Worm (Caenorhabditis elegans): ENCODE data around the gene nhr-257.

nhr-257 gene

DNA sequence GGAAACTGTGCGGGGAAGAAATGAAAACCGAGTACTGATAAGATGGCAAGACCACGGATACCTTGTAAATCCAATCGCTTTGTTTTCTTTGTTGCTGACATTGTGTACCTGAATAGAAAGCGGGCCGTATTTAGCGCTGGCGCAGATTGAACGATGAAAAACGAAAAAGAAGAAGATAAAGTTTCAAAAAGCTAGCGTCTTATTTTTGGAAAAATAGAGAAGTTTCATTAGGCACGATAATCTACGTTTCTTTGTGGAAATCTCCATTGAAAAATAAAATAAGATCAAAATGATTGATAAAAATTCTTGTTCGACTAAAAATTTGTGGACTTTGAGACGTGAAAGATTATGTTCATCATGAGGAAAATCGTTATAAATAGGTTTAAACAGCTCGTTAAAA lies 16.8 kb upstream of the nhr-257 start, which contains the start of gene oac-4:
Gene oac-4 (minus strand): TSS at position 101 of the 400 bp plus-strand sequence.
- no peak for TF ChIP-seq nhr-76 (tag; optimal IDR thresholded peaks at IDR 0.05)
- TF ChIP-seq ces-1 (GFP tag; optimal IDR thresholded peaks at IDR 0.05), result no peak
- no peak for TF ChIP-seq elt-3 (tag; optimal IDR thresholded peaks at IDR 0.05)
- no peak for TF ChIP-seq flh-1 (GFP tag; optimal IDR thresholded peaks at IDR 0.05)
- no peak for TF ChIP-seq nhr-28 (tag; optimal IDR thresholded peaks at IDR 0.05)
- no peak for TF ChIP-seq unc-62 (GFP tag; optimal IDR thresholded peaks at IDR 0.05)
- TF ChIP-seq nhr-2 (tag; optimal IDR thresholded peaks at IDR 0.05), result no peak
- no peak for TF ChIP-seq cnd-1 (tag; optimal IDR thresholded peaks at IDR 0.05)
- no peak for TF ChIP-seq mab-5 (tag; optimal IDR thresholded peaks at IDR 0.05)
- TF ChIP-seq sem-2 (GFP tag; optimal IDR thresholded peaks at IDR 0.05), result no peak
- TF ChIP-seq unc-120 (tag; optimal IDR thresholded peaks at IDR 0.05; ENCODE audit: poor library complexity, severe bottlenecking), result no peak
- TF ChIP-seq zip-8 (tag; optimal IDR thresholded peaks at IDR 0.05), result no peak
- no peak for TF ChIP-seq ceh-83 (GFP tag; optimal IDR thresholded peaks at IDR 0.05)
- no peak for TF ChIP-seq drap-1 (GFP tag; optimal IDR thresholded peaks at IDR 0.05)
- TF ChIP-seq hlh-1 (tag; optimal IDR thresholded peaks at IDR 0.05), result no peak
- TF ChIP-seq pha-4 (tag; optimal IDR thresholded peaks at IDR 0.05), result no peak
- TF ChIP-seq ceh-43 (GFP tag; optimal IDR thresholded peaks at IDR 0.05), result no peak

DNA sequence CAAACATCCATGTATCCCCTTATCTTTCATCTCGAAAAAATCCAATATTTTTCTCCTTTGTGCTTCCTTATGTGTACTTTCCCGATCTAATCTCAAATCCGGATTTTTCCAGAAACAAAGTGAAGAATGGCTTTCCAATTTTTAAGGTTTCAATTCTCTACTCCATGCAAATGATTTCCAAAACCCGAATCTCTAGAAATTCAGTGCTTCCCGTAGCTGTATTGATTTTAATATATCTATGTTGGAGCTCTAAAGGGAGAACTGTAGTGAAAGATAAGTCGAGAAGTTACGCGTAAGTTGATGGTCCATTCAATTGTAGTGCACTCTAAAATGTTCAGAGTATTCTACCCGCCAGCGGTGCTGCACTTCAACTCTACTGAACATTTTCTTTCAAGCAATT lies 13.2 kb upstream of the nhr-257 start, which contains the start of gene C17A2.4:
Gene C17A2.4 (plus strand): TSS at position 301 of the 400 bp plus-strand sequence.
- TF ChIP-seq bed-3 (GFP tag; optimal IDR thresholded peaks at IDR 0.05) (no peak), elt-1 (tag; optimal IDR thresholded peaks at IDR 0.05; ENCODE audit: borderline replicate concordance, insufficient read depth) (no peak), ceh-83 (GFP tag; optimal IDR thresholded peaks at IDR 0.05) (no peak)

DNA sequence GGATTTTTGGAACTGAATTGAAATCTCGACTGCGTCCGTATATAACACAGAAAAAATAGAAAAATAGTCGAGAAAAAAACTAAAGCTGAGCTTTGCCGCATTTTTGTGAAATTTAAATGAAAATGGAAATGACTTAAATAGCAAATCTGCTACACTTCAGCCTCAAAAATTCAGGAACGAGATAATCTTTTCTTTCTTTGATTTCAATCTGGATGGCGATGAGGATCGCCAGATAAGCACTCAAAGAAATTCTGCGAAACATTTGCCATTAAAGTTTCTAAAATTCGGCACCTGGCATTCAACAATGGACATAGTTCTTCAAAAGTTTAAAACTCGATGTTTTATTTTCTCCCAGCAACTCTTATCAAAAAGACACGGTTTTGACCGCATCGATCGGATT lies 9.4 kb upstream of the nhr-257 start, which contains the start of the genes C17A2.7 and C17A2.3:
Gene C17A2.7 (minus strand): TSS at position 101 of the 400 bp plus-strand sequence.
Gene C17A2.3 (plus strand): TSS at position 305 of the 400 bp plus-strand sequence.
- TF ChIP-seq lin-32 (GFP tag; optimal IDR thresholded peaks at IDR 0.05), result no peak
- TF ChIP-seq sptf-1 (tag; optimal IDR thresholded peaks at IDR 0.05), result no peak
- peak; percentile 36 for TF ChIP-seq elt-1 (tag; optimal IDR thresholded peaks at IDR 0.05; ENCODE audit: borderline replicate concordance, insufficient read depth)
- no peak for TF ChIP-seq bed-3 (GFP tag; optimal IDR thresholded peaks at IDR 0.05)
- TF ChIP-seq hlh-1 (tag; optimal IDR thresholded peaks at IDR 0.05), result no peak

DNA sequence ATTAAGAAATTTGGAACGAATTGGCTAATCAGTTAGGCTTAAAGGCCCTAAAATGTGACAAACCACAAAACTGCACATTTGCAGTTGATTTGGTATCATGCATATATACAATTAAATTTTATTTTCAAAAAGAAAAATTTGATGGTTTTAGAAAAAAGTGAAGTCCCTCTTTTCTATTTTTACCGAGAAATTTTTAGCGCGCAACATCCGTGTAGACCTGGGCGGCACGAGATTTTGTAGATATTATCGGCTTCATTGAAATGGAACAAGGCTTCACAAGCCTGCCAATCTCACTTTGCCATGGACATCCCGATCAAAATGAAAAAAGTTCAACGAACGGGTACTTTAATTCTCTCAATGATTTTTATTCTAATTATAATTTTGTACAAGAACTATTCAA lies 6.7 kb upstream of the nhr-257 start, which contains the start of gene C17A2.2:
Gene C17A2.2 (plus strand): TSS at position 301 of the 400 bp plus-strand sequence.
- no peak for TF ChIP-seq nhr-237 (tag; optimal IDR thresholded peaks at IDR 0.05)
- TF ChIP-seq bed-3 (GFP tag; optimal IDR thresholded peaks at IDR 0.05), result no peak
- TF ChIP-seq ztf-11 (tag; optimal IDR thresholded peaks at IDR 0.05), result no peak
- no peak for TF ChIP-seq ceh-83 (GFP tag; optimal IDR thresholded peaks at IDR 0.05)
- no peak for TF ChIP-seq nhr-76 (tag; optimal IDR thresholded peaks at IDR 0.05)
- no peak for TF ChIP-seq zip-8 (tag; optimal IDR thresholded peaks at IDR 0.05)
- TF ChIP-seq blmp-1 (tag; optimal IDR thresholded peaks at IDR 0.05), result no peak
- no peak for TF ChIP-seq flh-1 (GFP tag; optimal IDR thresholded peaks at IDR 0.05)
- no peak for TF ChIP-seq unc-62 (GFP tag; optimal IDR thresholded peaks at IDR 0.05)
- no peak for TF ChIP-seq mab-5 (tag; optimal IDR thresholded peaks at IDR 0.05)
- TF ChIP-seq lin-13 (tag; optimal IDR thresholded peaks at IDR 0.05), result no peak
- TF ChIP-seq M03D4.4 (tag; optimal IDR thresholded peaks at IDR 0.05), result no peak
- TF ChIP-seq snpc-4 (tag; optimal IDR thresholded peaks at IDR 0.05), result no peak
- no peak for TF ChIP-seq lin-32 (GFP tag; optimal IDR thresholded peaks at IDR 0.05)
- no peak for TF ChIP-seq tbx-8 (GFP tag; optimal IDR thresholded peaks at IDR 0.05)
- TF ChIP-seq pha-4 (tag; optimal IDR thresholded peaks at IDR 0.05), result no peak
- no peak for TF ChIP-seq sem-2 (GFP tag; optimal IDR thresholded peaks at IDR 0.05)
- TF ChIP-seq unc-120 (tag; optimal IDR thresholded peaks at IDR 0.05; ENCODE audit: poor library complexity, severe bottlenecking), result no peak
- TF ChIP-seq ham-2 (GFP tag; optimal IDR thresholded peaks at IDR 0.05), result no peak
- no peak for TF ChIP-seq elt-1 (tag; optimal IDR thresholded peaks at IDR 0.05; ENCODE audit: borderline replicate concordance, insufficient read depth)

DNA sequence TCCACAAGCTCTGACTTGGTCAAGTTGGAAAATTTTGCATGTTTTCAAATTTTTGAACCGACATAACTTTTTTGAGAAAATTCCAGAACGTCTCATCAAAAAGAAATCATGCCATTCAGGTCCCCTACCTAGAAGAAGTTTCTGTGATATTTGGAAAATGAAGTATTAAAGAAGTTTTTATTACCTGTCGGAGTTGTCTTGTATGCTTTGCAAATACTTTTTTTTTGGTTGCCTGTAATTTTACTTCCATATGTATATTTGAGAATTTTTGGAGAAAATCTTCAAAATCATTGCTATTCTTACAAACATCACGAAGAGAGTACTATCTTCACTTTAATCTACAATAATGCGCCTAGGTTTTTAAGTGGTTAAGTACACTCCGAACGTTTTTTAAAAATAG lies 2.1 kb upstream of the nhr-257 start, which contains the start of gene nhr-72:
Gene nhr-72 (minus strand): TSS at position 101 of the 400 bp plus-strand sequence.
- TF ChIP-seq nhr-2 (tag; optimal IDR thresholded peaks at IDR 0.05) (no peak), snpc-4 (tag; optimal IDR thresholded peaks at IDR 0.05) (no peak), nhr-237 (tag; optimal IDR thresholded peaks at IDR 0.05) (no peak), pha-4 (tag; optimal IDR thresholded peaks at IDR 0.05) (no peak), ces-1 (GFP tag; optimal IDR thresholded peaks at IDR 0.05) (no peak)

Measured in whole organism, mixed stage, embryonic.